Worm (Caenorhabditis elegans) whole organism, L2 larva: ENCODE results near the gene C23H5.11.
"Not testable (repeated sequence)": the region's sequence is repeated elsewhere in the genome, so short reads cannot be mapped to it uniquely, and the experiment has no call there.

ENCODE experiments used
- C34F6.9 ChIP-seq: fragments of 150-350 bp; optimal IDR thresholded peaks from 2 replicates; lab custom pipeline; 2014; ENCODE audit warnings: missing biosample characterization, missing genetic modification characterization
- F13H6.1 ChIP-seq: sonication (generic microtip); optimal IDR thresholded peaks from 2 replicates; lab custom pipeline; 2016; ENCODE audit warnings: missing genetic modification characterization, missing compliant biosample characterization
- R02D3.7 ChIP-seq: fragments of 150-350 bp; optimal IDR thresholded peaks from 2 replicates; lab custom pipeline; 2014; ENCODE audit warnings: missing biosample characterization, missing genetic modification characterization
- Y55F3AM.14 ChIP-seq: fragments of 200-800 bp; sonication (Bioruptor generic); optimal IDR thresholded peaks from 2 replicates; lab custom pipeline; 2018; ENCODE audit warnings: mild to moderate bottlenecking, missing genetic modification characterization, missing compliant biosample characterization
- aly-2 ChIP-seq: fragments of 150-350 bp; optimal IDR thresholded peaks from 2 replicates; lab custom pipeline; 2014; ENCODE audit warnings: missing biosample characterization, missing genetic modification characterization
- ama-1 ChIP-seq: fragments of 150-350 bp; optimal IDR thresholded peaks from 2 replicates; lab custom pipeline; 2018; ENCODE audit warnings: inconsistent platforms
- blmp-1 ChIP-seq: sonication (generic microtip); optimal IDR thresholded peaks from 2 replicates; lab custom pipeline; 2017; ENCODE audit warnings: missing genetic modification characterization, mild to moderate bottlenecking, missing compliant biosample characterization, antibody characterized with exemption, moderate library complexity; ENCODE audit not compliant: insufficient read depth
- ceh-16 ChIP-seq: fragments of 150-350 bp; optimal IDR thresholded peaks from 2 replicates; lab custom pipeline; 2014; ENCODE audit warnings: missing biosample characterization, missing genetic modification characterization
- ceh-82 ChIP-seq: fragments of 150-350 bp; optimal IDR thresholded peaks from 2 replicates; lab custom pipeline; 2014; ENCODE audit warnings: missing biosample characterization, missing genetic modification characterization
- crh-2 ChIP-seq: sonication (generic microtip); optimal IDR thresholded peaks from 2 replicates; lab custom pipeline; 2017; ENCODE audit warnings: missing biosample characterization, missing genetic modification characterization
- dmd-4 ChIP-seq: sonication (generic microtip); optimal IDR thresholded peaks from 2 replicates; lab custom pipeline; 2017; ENCODE audit warnings: missing biosample characterization, missing genetic modification characterization
- egl-27 ChIP-seq: sonication (generic microtip); optimal IDR thresholded peaks from 3 replicates; lab custom pipeline; 2017; ENCODE audit warnings: missing biosample characterization, missing genetic modification reagents, missing genetic modification characterization
- elt-3 ChIP-seq: sonication (generic microtip); optimal IDR thresholded peaks from 2 replicates; lab custom pipeline; 2017; ENCODE audit warnings: missing biosample characterization, missing genetic modification characterization
- fos-1 ChIP-seq: fragments of 150-350 bp; optimal IDR thresholded peaks from 2 replicates; lab custom pipeline; 2014; ENCODE audit warnings: missing biosample characterization, missing genetic modification characterization
- gmeb-1 ChIP-seq: fragments of 150-350 bp; optimal IDR thresholded peaks from 2 replicates; lab custom pipeline; 2014; ENCODE audit warnings: missing biosample characterization, missing genetic modification characterization
- lin-11 ChIP-seq: fragments of 150-350 bp; sonication (generic microtip); optimal IDR thresholded peaks from 2 replicates; lab custom pipeline; 2014; ENCODE audit warnings: missing biosample characterization, missing genetic modification characterization, inconsistent platforms, mixed read lengths
- lin-13 ChIP-seq: fragments of 150-350 bp; optimal IDR thresholded peaks from 2 replicates; lab custom pipeline; 2014; ENCODE audit warnings: missing biosample characterization, missing genetic modification reagents, missing genetic modification characterization
- lin-39 ChIP-seq: fragments of 150-350 bp; optimal IDR thresholded peaks from 2 replicates; lab custom pipeline; 2014; ENCODE audit warnings: missing biosample characterization, missing genetic modification reagents, missing genetic modification characterization
- lsy-2 ChIP-seq, 2 experiments: fragments of 150-350 bp in 1 of 2; sonication (generic microtip) in 1 of 2; optimal IDR thresholded peaks; 2 replicates each; lab custom pipeline; 2014 to 2017; ENCODE audit warnings: missing biosample characterization in 2 of 2, missing genetic modification characterization in 2 of 2
- mab-5 ChIP-seq: fragments of 150-350 bp; optimal IDR thresholded peaks from 2 replicates; lab custom pipeline; 2014; ENCODE audit warnings: missing biosample characterization, missing genetic modification characterization
- mbf-1 ChIP-seq: sonication (generic microtip); optimal IDR thresholded peaks from 2 replicates; lab custom pipeline; 2017; ENCODE audit warnings: missing biosample characterization, missing genetic modification characterization
- mdl-1 ChIP-seq, 2 experiments: fragments of 150-350 bp in 1 of 2; sonication (generic microtip) in 1 of 2; optimal IDR thresholded peaks; 2 replicates each; lab custom pipeline; 2017; ENCODE audit warnings: missing biosample characterization in 2 of 2, missing genetic modification characterization in 2 of 2
- nhr-10 ChIP-seq: sonication (generic microtip); optimal IDR thresholded peaks from 2 replicates; lab custom pipeline; 2017; ENCODE audit warnings: missing biosample characterization, missing genetic modification characterization
- nhr-11 ChIP-seq: fragments of 150-350 bp; optimal IDR thresholded peaks from 2 replicates; lab custom pipeline; 2014; ENCODE audit warnings: missing biosample characterization, missing genetic modification characterization
- nhr-12 ChIP-seq: fragments of 150-350 bp; optimal IDR thresholded peaks from 2 replicates; lab custom pipeline; 2014; ENCODE audit warnings: missing biosample characterization, missing genetic modification characterization
- nhr-129 ChIP-seq: fragments of 150-350 bp; optimal IDR thresholded peaks from 2 replicates; lab custom pipeline; 2014; ENCODE audit warnings: missing biosample characterization, missing genetic modification characterization
- nhr-21 ChIP-seq: fragments of 150-350 bp; optimal IDR thresholded peaks from 2 replicates; lab custom pipeline; 2014; ENCODE audit warnings: missing biosample characterization, missing genetic modification characterization
- nhr-25 ChIP-seq: fragments of 150-350 bp; sonication (generic microtip); optimal IDR thresholded peaks from 3 replicates; lab custom pipeline; 2014; ENCODE audit warnings: missing biosample characterization, missing genetic modification characterization
- nhr-6 ChIP-seq: fragments of 150-350 bp; optimal IDR thresholded peaks from 2 replicates; lab custom pipeline; 2014; ENCODE audit warnings: missing biosample characterization, missing genetic modification characterization
- nhr-77 ChIP-seq: fragments of 150-350 bp; optimal IDR thresholded peaks from 2 replicates; lab custom pipeline; 2014; ENCODE audit warnings: missing biosample characterization, missing genetic modification characterization
- peb-1 ChIP-seq: fragments of 150-350 bp; optimal IDR thresholded peaks from 2 replicates; lab custom pipeline; 2014; ENCODE audit warnings: missing biosample characterization, missing genetic modification characterization
- sem-4 ChIP-seq: fragments of 150-350 bp; optimal IDR thresholded peaks from 2 replicates; lab custom pipeline; 2014; ENCODE audit warnings: missing biosample characterization, missing genetic modification reagents, missing genetic modification characterization
- skn-1 ChIP-seq: sonication (generic microtip); optimal IDR thresholded peaks from 2 replicates; lab custom pipeline; 2017; ENCODE audit warnings: missing biosample characterization, missing genetic modification characterization
- sma-3 ChIP-seq: sonication (generic microtip); optimal IDR thresholded peaks from 2 replicates; lab custom pipeline; 2016; ENCODE audit warnings: missing genetic modification reagents, missing genetic modification characterization, missing compliant biosample characterization
- sma-9 ChIP-seq, 2 experiments: fragments of 150-350 bp in 1 of 2; sonication (generic microtip) in 1 of 2; optimal IDR thresholded peaks; 2 replicates each; lab custom pipeline; 2014 to 2016; ENCODE audit warnings: missing genetic modification characterization in 2 of 2, mild to moderate bottlenecking in 1 of 2, missing biosample characterization in 1 of 2, missing compliant biosample characterization in 1 of 2, missing genetic modification reagents in 1 of 2, moderate library complexity in 1 of 2
- snpc-4 ChIP-seq: fragments of 150-350 bp; optimal IDR thresholded peaks from 2 replicates; lab custom pipeline; 2014; ENCODE audit warnings: missing biosample characterization, missing genetic modification characterization
- unc-55 ChIP-seq: fragments of 150-350 bp; sonication (generic microtip); optimal IDR thresholded peaks from 3 replicates; lab custom pipeline; 2014; ENCODE audit warnings: missing biosample characterization, missing genetic modification reagents, missing genetic modification characterization
- unc-62 ChIP-seq: fragments of 150-350 bp; optimal IDR thresholded peaks from 2 replicates; lab custom pipeline; 2014; ENCODE audit warnings: missing biosample characterization, missing genetic modification reagents, missing genetic modification characterization
- zag-1 ChIP-seq: fragments of 150-350 bp; optimal IDR thresholded peaks from 2 replicates; lab custom pipeline; 2014; ENCODE audit warnings: missing biosample characterization, missing genetic modification characterization
- ztf-1 ChIP-seq: fragments of 200-800 bp; sonication (Bioruptor generic); conservative IDR thresholded peaks from 2 replicates; pipeline ENCODE4 v1.3.6; 2022; ENCODE audit warnings: missing genetic modification characterization, missing compliant biosample characterization
- ztf-11 ChIP-seq: sonication (generic microtip); optimal IDR thresholded peaks from 2 replicates; lab custom pipeline; 2017; ENCODE audit warnings: missing biosample characterization, missing genetic modification characterization
- ztf-4 ChIP-seq: fragments of 150-350 bp; optimal IDR thresholded peaks from 2 replicates; lab custom pipeline; 2014; ENCODE audit warnings: missing biosample characterization, missing genetic modification characterization

C23H5.11 gene

DNA sequence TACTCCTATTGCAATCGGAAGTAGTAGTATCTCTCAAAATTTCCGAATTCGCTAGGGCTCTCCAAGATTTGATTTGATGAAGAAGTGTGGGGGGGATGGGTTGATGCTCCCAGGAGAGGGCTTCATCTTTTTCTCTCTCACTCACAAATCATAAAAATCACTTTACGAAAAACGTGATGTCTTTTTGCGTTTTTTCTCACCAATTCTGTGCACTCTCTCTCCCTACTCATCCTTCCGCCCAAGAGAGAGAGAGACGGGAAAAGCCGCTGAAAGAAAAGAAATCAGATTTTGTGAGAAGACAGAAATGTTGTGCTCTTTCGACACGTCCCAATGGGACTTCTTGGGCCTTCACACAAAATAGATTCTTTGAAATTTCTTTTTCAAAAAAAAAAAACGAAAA is 46.1 kb downstream of the C23H5.11 start:
- no peak for TF ChIP-seq egl-27
- peak; percentile 21 for TF ChIP-seq sem-4 (tag; lab: Kevin White, UChicago)
- peak; percentile 54 for TF ChIP-seq mab-5 (tag; lab: Kevin White, UChicago)
- no peak for TF ChIP-seq nhr-10 (tag; lab: Kevin White, UChicago)
- TF ChIP-seq C34F6.9: peak; percentile 60
- TF ChIP-seq sma-3 (GFP tag; lab: Kevin White, UChicago): no peak
- TF ChIP-seq F13H6.1: peak; percentile 41
- no peak for TF ChIP-seq unc-55 (GFP tag; lab: Kevin White, UChicago)
- TF ChIP-seq ama-1 (lab: Kevin White, UChicago): no peak
- TF ChIP-seq crh-2: peak; percentile 28
- TF ChIP-seq snpc-4 (tag; lab: Kevin White, UChicago): no peak
- no peak for TF ChIP-seq nhr-77 (tag; lab: Kevin White, UChicago)
- TF ChIP-seq mbf-1 (tag; lab: Kevin White, UChicago): no peak
- TF ChIP-seq lin-13 (GFP tag; lab: Kevin White, UChicago): peak; percentile 27
- no peak for TF ChIP-seq nhr-25 (tag; lab: Kevin White, UChicago)
- TF ChIP-seq sma-9 (GFP tag; optimal IDR thresholded peaks at IDR 0.05; lab: Kevin White, UChicago): peak; percentile 18
- TF ChIP-seq sma-9 (tag; optimal IDR thresholded peaks at IDR 0.05; lab: Kevin White, UChicago): no peak
- TF ChIP-seq lsy-2 (tag; optimal IDR thresholded peaks at IDR 0.05; lab: Kevin White, UChicago): peak in 1 of 2 experiments; percentile 63
- TF ChIP-seq skn-1 (tag; lab: Kevin White, UChicago): no peak
- TF ChIP-seq lin-11 (tag; lab: Kevin White, UChicago): no peak
- TF ChIP-seq nhr-12 (tag; lab: Kevin White, UChicago): no peak
- peak; percentile 51 for TF ChIP-seq nhr-129 (tag; lab: Kevin White, UChicago)
- TF ChIP-seq, all 48 proteins: peak for 9

DNA sequence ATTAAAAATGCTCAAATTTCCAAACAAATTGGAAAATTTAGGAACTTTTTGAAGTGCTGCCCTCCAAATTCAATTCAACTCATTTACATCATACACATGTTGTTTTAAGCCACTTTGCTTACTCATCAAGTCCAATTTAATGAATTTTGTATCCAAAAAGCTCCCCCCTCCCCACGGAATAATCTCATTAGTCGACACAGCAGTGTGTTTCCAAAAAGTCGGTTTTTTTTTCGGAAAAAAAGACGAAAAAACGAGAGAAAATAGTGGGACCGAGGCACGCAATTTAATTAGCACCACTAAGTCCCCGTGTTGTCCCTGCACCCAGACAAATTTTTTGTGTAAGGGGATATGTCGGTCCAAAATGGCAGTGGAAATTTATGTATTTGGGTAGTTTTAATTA is 47.3 kb downstream of the C23H5.11 start:
- TF ChIP-seq zag-1 (peak; percentile 64), sma-9 (GFP tag; optimal IDR thresholded peaks at IDR 0.05; lab: Kevin White, UChicago) (peak; percentile 19), sma-9 (tag; optimal IDR thresholded peaks at IDR 0.05; lab: Kevin White, UChicago) (no peak), C34F6.9 (peak; percentile 38), mbf-1 (tag; lab: Kevin White, UChicago) (no peak), fos-1 (tag; lab: Kevin White, UChicago) (no peak), lsy-2 (tag; optimal IDR thresholded peaks at IDR 0.05; lab: Kevin White, UChicago) (peak in 1 of 2 experiments; percentile 17), lin-13 (GFP tag; lab: Kevin White, UChicago) (peak; percentile 14)

DNA sequence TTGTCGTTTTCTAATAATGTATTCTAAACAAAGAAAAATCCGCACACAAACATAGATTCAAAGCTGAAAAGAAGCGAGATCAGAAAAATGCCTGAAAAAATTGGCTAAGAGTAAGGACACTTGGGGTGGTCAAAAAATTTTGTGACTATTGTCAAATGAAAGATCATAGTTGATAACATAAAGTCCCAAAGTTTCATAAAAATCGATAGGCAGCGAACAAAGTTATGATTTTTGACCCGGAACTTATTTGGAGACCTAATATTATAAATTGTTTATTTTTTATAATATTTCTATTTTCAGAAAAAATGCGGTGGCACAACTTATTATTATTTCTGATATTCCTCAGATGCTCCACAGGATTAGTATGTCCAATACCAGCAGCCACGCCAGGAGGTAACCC is 48.5 kb downstream of the C23H5.11 start, which contains the start of gene R05C11.4:
Gene R05C11.4 (plus strand): TSS at position 301 of the 400 bp plus-strand sequence.
- TF ChIP-seq F13H6.1; elt-3 (tag; lab: Kevin White, UChicago); lsy-2 (tag; optimal IDR thresholded peaks at IDR 0.05; lab: Kevin White, UChicago): not testable (repeated sequence)
- TF ChIP-seq, all 48 proteins: peak for 0; not testable (repeated sequence) for 48

DNA sequence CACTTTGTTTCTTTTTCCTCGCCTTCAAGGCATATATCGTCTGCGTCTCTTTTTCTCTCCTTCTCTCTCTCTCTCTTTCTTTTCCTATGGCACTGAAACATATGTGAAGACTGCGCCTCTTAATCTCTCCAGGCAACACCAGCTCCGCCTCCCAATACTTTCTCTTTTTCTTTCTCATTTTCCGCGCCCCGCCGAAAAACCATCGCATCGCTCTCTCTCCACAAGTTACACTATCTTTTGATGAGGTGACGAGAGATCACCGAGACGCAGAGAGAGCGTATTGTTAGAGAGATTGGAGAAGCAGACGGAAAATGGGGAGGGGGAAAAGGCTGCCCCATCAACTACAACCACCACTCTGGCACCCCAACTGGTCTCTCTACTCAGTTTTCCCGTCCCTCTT is 50.8 kb downstream of the C23H5.11 start:
- TF ChIP-seq mdl-1 (tag; optimal IDR thresholded peaks at IDR 0.05; lab: Kevin White, UChicago) (peak in 1 of 2 experiments; percentile 64), ceh-16 (no peak), gmeb-1 (tag; lab: Kevin White, UChicago) (no peak), Y55F3AM.14 (GFP tag; lab: Kevin White, UChicago) (peak; percentile 62), lin-13 (GFP tag; lab: Kevin White, UChicago) (peak; percentile 82), nhr-6 (tag; lab: Kevin White, UChicago) (peak; percentile 75), unc-62 (GFP tag; lab: Kevin White, UChicago) (peak; percentile 24), nhr-10 (tag; lab: Kevin White, UChicago) (no peak), aly-2 (tag; lab: Kevin White, UChicago) (no peak), unc-55 (GFP tag; lab: Kevin White, UChicago) (peak; percentile 87), ztf-11 (no peak), nhr-129 (tag; lab: Kevin White, UChicago) (peak; percentile 90), ama-1 (lab: Kevin White, UChicago) (peak; percentile 41), nhr-21 (peak; percentile 61), blmp-1 (peak; percentile 95), nhr-25 (tag; lab: Kevin White, UChicago) (peak; percentile 67), mbf-1 (tag; lab: Kevin White, UChicago) (no peak), C34F6.9 (peak; percentile 90), nhr-77 (tag; lab: Kevin White, UChicago) (no peak), dmd-4 (peak; percentile 56), fos-1 (tag; lab: Kevin White, UChicago) (peak; percentile 76), crh-2 (peak; percentile 89), nhr-11 (tag; lab: Kevin White, UChicago) (peak; percentile 12), ceh-82 (tag; lab: Kevin White, UChicago) (no peak), F13H6.1 (peak; percentile 93), peb-1 (tag; lab: Kevin White, UChicago) (no peak), egl-27 (peak; percentile 75), sem-4 (tag; lab: Kevin White, UChicago) (peak; percentile 81), ztf-4 (tag; lab: Kevin White, UChicago) (peak; percentile 60), ztf-1 (no peak), mab-5 (tag; lab: Kevin White, UChicago) (peak; percentile 85), R02D3.7 (no peak), zag-1 (peak; percentile 91), nhr-12 (tag; lab: Kevin White, UChicago) (no peak), lin-39 (tag; lab: Kevin White, UChicago) (no peak), skn-1 (tag; lab: Kevin White, UChicago) (no peak), sma-3 (GFP tag; lab: Kevin White, UChicago) (peak; percentile 60)
